Worm (Caenorhabditis elegans) whole organism, L2 larva: ENCODE results near the gene W09D6.4.

Experiments used
- C34F6.9 ChIP-seq: fragments of 150-350 bp; optimal IDR thresholded peaks from 2 replicates; lab custom pipeline; 2014; ENCODE audit warnings: missing biosample characterization, missing genetic modification characterization
- F13H6.1 ChIP-seq: sonication (generic microtip); optimal IDR thresholded peaks from 2 replicates; lab custom pipeline; 2016; ENCODE audit warnings: missing genetic modification characterization, missing compliant biosample characterization
- R02D3.7 ChIP-seq: fragments of 150-350 bp; optimal IDR thresholded peaks from 2 replicates; lab custom pipeline; 2014; ENCODE audit warnings: missing biosample characterization, missing genetic modification characterization
- Y55F3AM.14 ChIP-seq: fragments of 200-800 bp; sonication (Bioruptor generic); optimal IDR thresholded peaks from 2 replicates; lab custom pipeline; 2018; ENCODE audit warnings: mild to moderate bottlenecking, missing genetic modification characterization, missing compliant biosample characterization
- ZK546.5 ChIP-seq: sonication (generic microtip); optimal IDR thresholded peaks from 2 replicates; lab custom pipeline; 2017; ENCODE audit warnings: missing biosample characterization, missing genetic modification characterization
- alr-1 ChIP-seq: fragments of 150-350 bp; optimal IDR thresholded peaks from 2 replicates; lab custom pipeline; 2014; ENCODE audit warnings: missing biosample characterization, missing genetic modification characterization
- aly-2 ChIP-seq: fragments of 150-350 bp; optimal IDR thresholded peaks from 2 replicates; lab custom pipeline; 2014; ENCODE audit warnings: missing biosample characterization, missing genetic modification characterization
- ama-1 ChIP-seq: fragments of 150-350 bp; optimal IDR thresholded peaks from 2 replicates; lab custom pipeline; 2018; ENCODE audit warnings: inconsistent platforms
- blmp-1 ChIP-seq: sonication (generic microtip); optimal IDR thresholded peaks from 2 replicates; lab custom pipeline; 2017; ENCODE audit warnings: missing genetic modification characterization, mild to moderate bottlenecking, missing compliant biosample characterization, antibody characterized with exemption, moderate library complexity; ENCODE audit not compliant: insufficient read depth
- ceh-16 ChIP-seq: fragments of 150-350 bp; optimal IDR thresholded peaks from 2 replicates; lab custom pipeline; 2014; ENCODE audit warnings: missing biosample characterization, missing genetic modification characterization
- ceh-82 ChIP-seq: fragments of 150-350 bp; optimal IDR thresholded peaks from 2 replicates; lab custom pipeline; 2014; ENCODE audit warnings: missing biosample characterization, missing genetic modification characterization
- crh-2 ChIP-seq: sonication (generic microtip); optimal IDR thresholded peaks from 2 replicates; lab custom pipeline; 2017; ENCODE audit warnings: missing biosample characterization, missing genetic modification characterization
- dmd-4 ChIP-seq: sonication (generic microtip); optimal IDR thresholded peaks from 2 replicates; lab custom pipeline; 2017; ENCODE audit warnings: missing biosample characterization, missing genetic modification characterization
- egl-27 ChIP-seq: sonication (generic microtip); optimal IDR thresholded peaks from 3 replicates; lab custom pipeline; 2017; ENCODE audit warnings: missing biosample characterization, missing genetic modification reagents, missing genetic modification characterization
- elt-1 ChIP-seq: fragments of 150-350 bp; optimal IDR thresholded peaks from 2 replicates; lab custom pipeline; 2014; ENCODE audit warnings: missing biosample characterization, missing genetic modification characterization
- elt-3 ChIP-seq: sonication (generic microtip); optimal IDR thresholded peaks from 2 replicates; lab custom pipeline; 2017; ENCODE audit warnings: missing biosample characterization, missing genetic modification characterization
- fos-1 ChIP-seq: fragments of 150-350 bp; optimal IDR thresholded peaks from 2 replicates; lab custom pipeline; 2014; ENCODE audit warnings: missing biosample characterization, missing genetic modification characterization
- gmeb-1 ChIP-seq: fragments of 150-350 bp; optimal IDR thresholded peaks from 2 replicates; lab custom pipeline; 2014; ENCODE audit warnings: missing biosample characterization, missing genetic modification characterization
- lin-11 ChIP-seq: fragments of 150-350 bp; sonication (generic microtip); optimal IDR thresholded peaks from 2 replicates; lab custom pipeline; 2014; ENCODE audit warnings: missing biosample characterization, missing genetic modification characterization, inconsistent platforms, mixed read lengths
- lin-13 ChIP-seq: fragments of 150-350 bp; optimal IDR thresholded peaks from 2 replicates; lab custom pipeline; 2014; ENCODE audit warnings: missing biosample characterization, missing genetic modification reagents, missing genetic modification characterization
- lin-39 ChIP-seq: fragments of 150-350 bp; optimal IDR thresholded peaks from 2 replicates; lab custom pipeline; 2014; ENCODE audit warnings: missing biosample characterization, missing genetic modification reagents, missing genetic modification characterization
- lsy-2 ChIP-seq, 2 experiments: fragments of 150-350 bp in 1 of 2; sonication (generic microtip) in 1 of 2; optimal IDR thresholded peaks; 2 replicates each; lab custom pipeline; 2014 to 2017; ENCODE audit warnings: missing biosample characterization in 2 of 2, missing genetic modification characterization in 2 of 2
- mab-5 ChIP-seq: fragments of 150-350 bp; optimal IDR thresholded peaks from 2 replicates; lab custom pipeline; 2014; ENCODE audit warnings: missing biosample characterization, missing genetic modification characterization
- mbf-1 ChIP-seq: sonication (generic microtip); optimal IDR thresholded peaks from 2 replicates; lab custom pipeline; 2017; ENCODE audit warnings: missing biosample characterization, missing genetic modification characterization
- mdl-1 ChIP-seq, 2 experiments: fragments of 150-350 bp in 1 of 2; sonication (generic microtip) in 1 of 2; optimal IDR thresholded peaks; 2 replicates each; lab custom pipeline; 2017; ENCODE audit warnings: missing biosample characterization in 2 of 2, missing genetic modification characterization in 2 of 2
- nhr-10 ChIP-seq: sonication (generic microtip); optimal IDR thresholded peaks from 2 replicates; lab custom pipeline; 2017; ENCODE audit warnings: missing biosample characterization, missing genetic modification characterization
- nhr-11 ChIP-seq: fragments of 150-350 bp; optimal IDR thresholded peaks from 2 replicates; lab custom pipeline; 2014; ENCODE audit warnings: missing biosample characterization, missing genetic modification characterization
- nhr-12 ChIP-seq: fragments of 150-350 bp; optimal IDR thresholded peaks from 2 replicates; lab custom pipeline; 2014; ENCODE audit warnings: missing biosample characterization, missing genetic modification characterization
- nhr-129 ChIP-seq: fragments of 150-350 bp; optimal IDR thresholded peaks from 2 replicates; lab custom pipeline; 2014; ENCODE audit warnings: missing biosample characterization, missing genetic modification characterization
- nhr-21 ChIP-seq: fragments of 150-350 bp; optimal IDR thresholded peaks from 2 replicates; lab custom pipeline; 2014; ENCODE audit warnings: missing biosample characterization, missing genetic modification characterization
- nhr-23 ChIP-seq: fragments of 150-350 bp; optimal IDR thresholded peaks from 2 replicates; lab custom pipeline; 2014; ENCODE audit warnings: missing biosample characterization, missing genetic modification reagents, missing genetic modification characterization
- nhr-237 ChIP-seq: fragments of 150-350 bp; optimal IDR thresholded peaks from 2 replicates; lab custom pipeline; 2014; ENCODE audit warnings: missing biosample characterization, missing genetic modification characterization
- nhr-25 ChIP-seq: fragments of 150-350 bp; sonication (generic microtip); optimal IDR thresholded peaks from 3 replicates; lab custom pipeline; 2014; ENCODE audit warnings: missing biosample characterization, missing genetic modification characterization
- nhr-6 ChIP-seq: fragments of 150-350 bp; optimal IDR thresholded peaks from 2 replicates; lab custom pipeline; 2014; ENCODE audit warnings: missing biosample characterization, missing genetic modification characterization
- nhr-77 ChIP-seq: fragments of 150-350 bp; optimal IDR thresholded peaks from 2 replicates; lab custom pipeline; 2014; ENCODE audit warnings: missing biosample characterization, missing genetic modification characterization
- peb-1 ChIP-seq: fragments of 150-350 bp; optimal IDR thresholded peaks from 2 replicates; lab custom pipeline; 2014; ENCODE audit warnings: missing biosample characterization, missing genetic modification characterization
- sem-4 ChIP-seq: fragments of 150-350 bp; optimal IDR thresholded peaks from 2 replicates; lab custom pipeline; 2014; ENCODE audit warnings: missing biosample characterization, missing genetic modification reagents, missing genetic modification characterization
- skn-1 ChIP-seq: sonication (generic microtip); optimal IDR thresholded peaks from 2 replicates; lab custom pipeline; 2017; ENCODE audit warnings: missing biosample characterization, missing genetic modification characterization
- sma-3 ChIP-seq: sonication (generic microtip); optimal IDR thresholded peaks from 2 replicates; lab custom pipeline; 2016; ENCODE audit warnings: missing genetic modification reagents, missing genetic modification characterization, missing compliant biosample characterization
- sma-9 ChIP-seq, 2 experiments: fragments of 150-350 bp in 1 of 2; sonication (generic microtip) in 1 of 2; optimal IDR thresholded peaks; 2 replicates each; lab custom pipeline; 2014 to 2016; ENCODE audit warnings: missing genetic modification characterization in 2 of 2, mild to moderate bottlenecking in 1 of 2, missing biosample characterization in 1 of 2, missing compliant biosample characterization in 1 of 2, missing genetic modification reagents in 1 of 2, moderate library complexity in 1 of 2
- snpc-4 ChIP-seq: fragments of 150-350 bp; optimal IDR thresholded peaks from 2 replicates; lab custom pipeline; 2014; ENCODE audit warnings: missing biosample characterization, missing genetic modification characterization
- unc-39 ChIP-seq: fragments of 150-350 bp; optimal IDR thresholded peaks from 2 replicates; lab custom pipeline; 2014; ENCODE audit warnings: missing biosample characterization, missing genetic modification characterization
- unc-55 ChIP-seq: fragments of 150-350 bp; sonication (generic microtip); optimal IDR thresholded peaks from 3 replicates; lab custom pipeline; 2014; ENCODE audit warnings: missing biosample characterization, missing genetic modification reagents, missing genetic modification characterization
- unc-62 ChIP-seq: fragments of 150-350 bp; optimal IDR thresholded peaks from 2 replicates; lab custom pipeline; 2014; ENCODE audit warnings: missing biosample characterization, missing genetic modification reagents, missing genetic modification characterization
- zag-1 ChIP-seq: fragments of 150-350 bp; optimal IDR thresholded peaks from 2 replicates; lab custom pipeline; 2014; ENCODE audit warnings: missing biosample characterization, missing genetic modification characterization
- ztf-1 ChIP-seq: fragments of 200-800 bp; sonication (Bioruptor generic); conservative IDR thresholded peaks from 2 replicates; pipeline ENCODE4 v1.3.6; 2022; ENCODE audit warnings: missing genetic modification characterization, missing compliant biosample characterization
- ztf-11 ChIP-seq: sonication (generic microtip); optimal IDR thresholded peaks from 2 replicates; lab custom pipeline; 2017; ENCODE audit warnings: missing biosample characterization, missing genetic modification characterization
- ztf-4 ChIP-seq: fragments of 150-350 bp; optimal IDR thresholded peaks from 2 replicates; lab custom pipeline; 2014; ENCODE audit warnings: missing biosample characterization, missing genetic modification characterization

The W09D6.4 gene

DNA sequence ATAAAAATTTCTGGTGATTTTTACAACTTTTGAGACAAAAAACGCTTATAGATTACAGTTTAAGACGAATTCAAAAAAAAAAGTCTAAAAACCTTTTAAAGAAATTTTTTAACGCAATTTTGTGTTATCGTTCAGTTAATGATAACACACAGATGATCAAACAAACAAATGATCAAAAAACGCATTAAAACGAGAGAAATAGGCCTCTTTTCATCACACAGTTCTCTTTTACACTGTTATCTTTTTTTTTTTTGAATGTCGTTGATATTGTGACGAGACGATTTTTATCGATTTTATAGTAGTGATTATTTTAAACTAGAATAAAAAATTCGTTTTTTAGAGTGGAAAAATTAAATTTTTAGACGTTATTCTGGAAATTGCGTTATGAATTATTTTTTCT is 19.8 kb upstream of the W09D6.4 start:
- peak; percentile 46 for TF ChIP-seq sma-9 (GFP tag; optimal IDR thresholded peaks at IDR 0.05; lab: Kevin White, UChicago)
- no peak for TF ChIP-seq sma-9 (tag; optimal IDR thresholded peaks at IDR 0.05; lab: Kevin White, UChicago)
- TF ChIP-seq crh-2 (tag; lab: Kevin White, UChicago): peak; percentile 51
- peak; percentile 3 for TF ChIP-seq nhr-25
- TF ChIP-seq unc-39 (tag; lab: Kevin White, UChicago): no peak
- TF ChIP-seq blmp-1 (tag; lab: Kevin White, UChicago): peak; percentile 10
- TF ChIP-seq fos-1 (tag; lab: Kevin White, UChicago): peak; percentile 86
- no peak for TF ChIP-seq ama-1

DNA sequence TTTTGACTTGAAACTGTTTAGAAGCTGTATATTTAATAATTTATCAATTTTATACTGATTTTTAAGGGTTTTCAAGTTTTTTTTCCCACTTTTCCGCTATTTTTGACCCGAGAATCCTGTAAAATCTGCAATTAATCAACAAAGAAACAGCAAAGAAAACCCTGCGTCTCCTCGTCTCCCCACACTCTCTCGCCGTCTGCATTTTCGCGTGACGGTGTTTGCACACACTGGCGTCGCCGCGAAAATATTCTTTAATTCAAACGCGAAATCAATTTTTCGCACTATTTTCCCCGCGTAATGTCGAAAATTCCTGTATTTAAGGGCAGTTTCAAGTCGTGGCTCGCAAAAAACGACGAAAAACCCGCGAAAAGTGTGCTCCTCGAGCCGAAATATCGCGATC is 16.3 kb upstream of the W09D6.4 start, which contains the start of gene rsa-2:
rsa-2 (plus strand) TSS at position 221 of the 400 bp plus-strand sequence.
- TF ChIP-seq ama-1: no peak
- no peak for TF ChIP-seq nhr-12 (tag; lab: Kevin White, UChicago)
- TF ChIP-seq lin-39 (tag; lab: Kevin White, UChicago): no peak
- no peak for TF ChIP-seq unc-62
- no peak for TF ChIP-seq nhr-6
- TF ChIP-seq snpc-4 (tag; lab: Kevin White, UChicago): no peak
- peak; percentile 20 for TF ChIP-seq crh-2 (tag; lab: Kevin White, UChicago)
- no peak for TF ChIP-seq aly-2 (tag; lab: Kevin White, UChicago)
- TF ChIP-seq lin-11 (tag; lab: Kevin White, UChicago): peak; percentile 26
- no peak for TF ChIP-seq mab-5 (tag; lab: Kevin White, UChicago)
- no peak for TF ChIP-seq blmp-1 (tag; lab: Kevin White, UChicago)
- peak; percentile 23 for TF ChIP-seq sma-3 (GFP tag; lab: Kevin White, UChicago)
- TF ChIP-seq nhr-11 (tag; lab: Kevin White, UChicago): no peak
- TF ChIP-seq sma-9 (GFP tag; optimal IDR thresholded peaks at IDR 0.05; lab: Kevin White, UChicago): peak; percentile 64
- no peak for TF ChIP-seq sma-9 (tag; optimal IDR thresholded peaks at IDR 0.05; lab: Kevin White, UChicago)
- no peak for TF ChIP-seq egl-27
- TF ChIP-seq zag-1 (tag; lab: Kevin White, UChicago): no peak
- TF ChIP-seq ztf-1 (GFP tag; lab: Robert Waterston, UW): no peak
- no peak for TF ChIP-seq nhr-23 (tag; lab: Kevin White, UChicago)
- no peak for TF ChIP-seq skn-1 (tag; lab: Kevin White, UChicago)
- TF ChIP-seq sem-4 (tag; lab: Kevin White, UChicago): no peak
- TF ChIP-seq nhr-237: no peak
- TF ChIP-seq mdl-1 (tag; optimal IDR thresholded peaks at IDR 0.05; lab: Kevin White, UChicago): no peak
- TF ChIP-seq nhr-10 (tag; lab: Kevin White, UChicago): no peak
- peak; percentile 44 for TF ChIP-seq F13H6.1
- TF ChIP-seq unc-55: peak; percentile 67
- TF ChIP-seq peb-1 (tag; lab: Kevin White, UChicago): no peak
- TF ChIP-seq mbf-1 (tag; lab: Kevin White, UChicago): no peak
- peak; percentile 18 for TF ChIP-seq lin-13 (GFP tag; lab: Kevin White, UChicago)
- TF ChIP-seq fos-1 (tag; lab: Kevin White, UChicago): no peak
- no peak for TF ChIP-seq ceh-16 (tag; lab: Kevin White, UChicago)
- no peak for TF ChIP-seq R02D3.7 (tag; lab: Kevin White, UChicago)
- no peak for TF ChIP-seq nhr-21 (tag; lab: Kevin White, UChicago)
- no peak for TF ChIP-seq nhr-77 (tag; lab: Kevin White, UChicago)
- TF ChIP-seq ceh-82: no peak
- TF ChIP-seq nhr-129 (tag; lab: Kevin White, UChicago): peak; percentile 24
- no peak for TF ChIP-seq nhr-25
- TF ChIP-seq C34F6.9 (tag; lab: Kevin White, UChicago): peak; percentile 54
- peak; percentile 42 to 65 for TF ChIP-seq lsy-2 (tag; optimal IDR thresholded peaks at IDR 0.05; lab: Kevin White, UChicago)
- TF ChIP-seq unc-39 (tag; lab: Kevin White, UChicago): no peak
- no peak for TF ChIP-seq ztf-4 (tag; lab: Kevin White, UChicago)
- no peak for TF ChIP-seq elt-3
- TF ChIP-seq dmd-4 (tag; lab: Kevin White, UChicago): no peak
- TF ChIP-seq alr-1 (tag; lab: Kevin White, UChicago): no peak
- no peak for TF ChIP-seq elt-1
- no peak for TF ChIP-seq ZK546.5 (tag; lab: Kevin White, UChicago)
- peak; percentile 26 for TF ChIP-seq Y55F3AM.14 (GFP tag; lab: Kevin White, UChicago)
- no peak for TF ChIP-seq ztf-11
- peak; percentile 92 for TF ChIP-seq gmeb-1
